Fruit fly (Drosophila melanogaster) whole organism, embryonic: ENCODE measurements around the gene SKIP.

Experiments used
- CG10565 ChIP-seq: fragments of 200-800 bp; sonication (Bioruptor generic); optimal IDR thresholded peaks from 3 replicates; lab custom pipeline; 2016; ENCODE audit warnings: missing biosample characterization, mild to moderate bottlenecking, missing genetic modification characterization
- CG12219 ChIP-seq: fragments of 200-800 bp; sonication (Bioruptor generic); optimal IDR thresholded peaks from 3 replicates; lab custom pipeline; 2018; ENCODE audit warnings: missing biosample characterization, mild to moderate bottlenecking, missing genetic modification characterization
- CG12769 ChIP-seq: fragments of 200-800 bp; sonication (Bioruptor generic); optimal IDR thresholded peaks from 2 replicates; lab custom pipeline; 2019; ENCODE audit warnings: missing biosample characterization, mild to moderate bottlenecking, missing genetic modification characterization, moderate library complexity
- CG15514 ChIP-seq: fragments of 200-800 bp; sonication (Bioruptor generic); optimal IDR thresholded peaks from 3 replicates; lab custom pipeline; 2017; ENCODE audit warnings: missing biosample characterization, missing genetic modification characterization, mild to moderate bottlenecking, moderate library complexity, missing genetic modification reagents
- CG16813 ChIP-seq: fragments of 200-800 bp; sonication (Bioruptor generic); IDR thresholded peaks from 3 replicates; pipeline ENCODE4 v1.3.6; 2022; ENCODE audit warnings: missing biosample characterization, missing genetic modification characterization; ENCODE audit not compliant: partially characterized antibody
- CG17359 ChIP-seq: fragments of 200-800 bp; sonication (Bioruptor generic); optimal IDR thresholded peaks from 3 replicates; lab custom pipeline; 2018; ENCODE audit warnings: missing biosample characterization, mild to moderate bottlenecking, missing genetic modification characterization, moderate library complexity
- CG17361 ChIP-seq: fragments of 200-800 bp; sonication (Bioruptor generic); IDR thresholded peaks from 3 replicates; pipeline ENCODE4 v1.3.6; 2022; ENCODE audit warnings: missing biosample characterization, missing genetic modification characterization
- CG2129 ChIP-seq: fragments of 200-800 bp; sonication (Bioruptor generic); IDR thresholded peaks from 2 replicates; pipeline ENCODE4 v1.3.6; 2022; ENCODE audit warnings: missing biosample characterization, missing genetic modification characterization; ENCODE audit not compliant: partially characterized antibody
- CG4404 ChIP-seq: fragments of 200-800 bp; sonication (Bioruptor generic); IDR thresholded peaks from 2 replicates; pipeline ENCODE4 v1.3.6; 2022; ENCODE audit warnings: missing biosample characterization, missing genetic modification characterization
- CG6254 ChIP-seq: fragments of 200-800 bp; sonication (Bioruptor generic); optimal IDR thresholded peaks from 3 replicates; lab custom pipeline; 2017; ENCODE audit warnings: mild to moderate bottlenecking, missing biosample characterization, missing genetic modification reagents, missing genetic modification characterization
- CG6272 ChIP-seq: fragments of 200-800 bp; sonication (Bioruptor generic); IDR thresholded peaks from 2 replicates; pipeline ENCODE4 v1.3.6; 2022; ENCODE audit warnings: missing biosample characterization, missing genetic modification characterization
- CG6765 ChIP-seq: fragments of 200-800 bp; sonication (Bioruptor generic); optimal IDR thresholded peaks from 3 replicates; lab custom pipeline; 2017; ENCODE audit warnings: missing biosample characterization, mild to moderate bottlenecking, missing genetic modification characterization
- D ChIP-seq, 2 experiments: fragments of 200-800 bp in 1 of 2; fragments of >200 bp in 1 of 2; sonication (Bioruptor generic) in 1 of 2; optimal IDR thresholded peaks; 2 replicates in 1 of 2; 3 replicates in 1 of 2; lab custom pipeline; 2017; ENCODE audit warnings: mild to moderate bottlenecking in 1 of 2, missing biosample characterization in 1 of 2, missing genetic modification characterization in 1 of 2, missing genetic modification reagents in 1 of 2
- Deaf1 ChIP-seq: fragments of 200-800 bp; optimal IDR thresholded peaks from 3 replicates; lab custom pipeline; 2019; ENCODE audit warnings: missing biosample characterization, mild to moderate bottlenecking, missing genetic modification characterization, moderate library complexity
- Doc3 ChIP-seq: fragments of 200-800 bp; sonication (Bioruptor generic); IDR thresholded peaks from 3 replicates; pipeline ENCODE4 v1.3.6; 2022; ENCODE audit warnings: missing biosample characterization, missing genetic modification characterization; ENCODE audit not compliant: partially characterized antibody
- Dp ChIP-seq: fragments of 200-800 bp; sonication (Bioruptor generic); optimal IDR thresholded peaks from 2 replicates; lab custom pipeline; 2018; ENCODE audit warnings: missing biosample characterization, mild to moderate bottlenecking, missing genetic modification characterization, moderate library complexity
- Lim3 ChIP-seq: fragments of 200-800 bp; sonication (Bioruptor generic); IDR thresholded peaks from 2 replicates; pipeline ENCODE4 v1.3.6; 2022; ENCODE audit warnings: missing biosample characterization, missing genetic modification characterization
- MBD-R2 ChIP-seq: fragments of 200-800 bp; sonication (Bioruptor generic); IDR thresholded peaks from 2 replicates; pipeline ENCODE4 v1.3.6; 2022; ENCODE audit warnings: missing biosample characterization, missing genetic modification characterization
- Myb ChIP-seq: fragments of 200-800 bp; sonication (Bioruptor generic); optimal IDR thresholded peaks from 2 replicates; lab custom pipeline; 2016; ENCODE audit warnings: missing biosample characterization, missing genetic modification characterization
- Opbp ChIP-seq: fragments of 200-800 bp; sonication (Bioruptor generic); IDR thresholded peaks from 3 replicates; pipeline ENCODE4 v1.3.6; 2022; ENCODE audit warnings: missing biosample characterization, missing genetic modification characterization; ENCODE audit not compliant: partially characterized antibody
- Rfx ChIP-seq: fragments of 200-800 bp; sonication (Bioruptor generic); IDR thresholded peaks from 2 replicates; pipeline ENCODE4 v1.3.6; 2022; ENCODE audit warnings: missing biosample characterization, missing genetic modification characterization
- Ssrp ChIP-seq: fragments of 200-800 bp; sonication (Bioruptor generic); optimal IDR thresholded peaks from 2 replicates; lab custom pipeline; 2018; ENCODE audit warnings: missing biosample characterization, mild to moderate bottlenecking, missing genetic modification characterization, moderate library complexity
- Stat92E ChIP-seq, 3 experiments: fragments of >200 bp in 2 of 3; fragments of 200-800 bp in 1 of 3; sonication (Bioruptor generic) in 1 of 3; optimal IDR thresholded peaks; 2 replicates each; lab custom pipeline; 2017 to 2019; ENCODE audit warnings: missing biosample characterization in 3 of 3, missing genetic modification characterization in 3 of 3, mild to moderate bottlenecking in 1 of 3, moderate library complexity in 1 of 3
- Taf1 ChIP-seq: fragments of 200-800 bp; sonication (Bioruptor generic); IDR thresholded peaks from 2 replicates; pipeline ENCODE4 v1.3.6; 2022; ENCODE audit warnings: missing biosample characterization, missing genetic modification characterization
- Vsx1 ChIP-seq: fragments of 200-800 bp; sonication (Bioruptor generic); optimal IDR thresholded peaks from 2 replicates; lab custom pipeline; 2017; ENCODE audit warnings: missing biosample characterization, mild to moderate bottlenecking, missing genetic modification characterization, missing genetic modification reagents
- bbx ChIP-seq: fragments of 200-800 bp; sonication (Bioruptor generic); IDR thresholded peaks from 2 replicates; pipeline ENCODE4 v1.3.6; 2022; ENCODE audit warnings: missing biosample characterization, missing genetic modification characterization; ENCODE audit not compliant: partially characterized antibody
- chif ChIP-seq, 2 experiments: fragments of 200-800 bp; sonication (Bioruptor generic); optimal IDR thresholded peaks; 3 replicates each; lab custom pipeline; 2016; ENCODE audit warnings: missing biosample characterization in 2 of 2, missing genetic modification characterization in 2 of 2
- crp ChIP-seq, 2 experiments: fragments of 200-800 bp; sonication (Bioruptor generic); optimal IDR thresholded peaks; 2 replicates in 1 of 2; 3 replicates in 1 of 2; lab custom pipeline; 2017; ENCODE audit warnings: missing biosample characterization in 2 of 2, missing genetic modification characterization in 2 of 2, mild to moderate bottlenecking in 1 of 2, moderate library complexity in 1 of 2
- danr ChIP-seq: fragments of 200-800 bp; sonication (Bioruptor generic); IDR thresholded peaks from 2 replicates; pipeline ENCODE4 v1.3.6; 2022; ENCODE audit warnings: missing biosample characterization, missing genetic modification characterization
- dati ChIP-seq: fragments of 200-800 bp; sonication (Bioruptor generic); IDR thresholded peaks from 2 replicates; pipeline ENCODE4 v1.3.6; 2022; ENCODE audit warnings: missing biosample characterization, missing genetic modification characterization
- dimm ChIP-seq: fragments of 200-800 bp; sonication (Bioruptor generic); IDR thresholded peaks from 2 replicates; pipeline ENCODE4 v1.3.6; 2022; ENCODE audit warnings: missing biosample characterization, missing genetic modification characterization
- ewg ChIP-seq: fragments of 200-800 bp; sonication (Bioruptor generic); optimal IDR thresholded peaks from 3 replicates; lab custom pipeline; 2017; ENCODE audit warnings: mild to moderate bottlenecking, missing biosample characterization, missing genetic modification reagents, missing genetic modification characterization
- her ChIP-seq: fragments of 200-800 bp; sonication (Bioruptor generic); optimal IDR thresholded peaks from 2 replicates; lab custom pipeline; 2016; ENCODE audit warnings: missing biosample characterization, missing genetic modification characterization
- insv ChIP-seq, 2 experiments: fragments of 200-800 bp; sonication (Bioruptor generic); optimal IDR thresholded peaks; 3 replicates each; lab custom pipeline; 2016 to 2018; ENCODE audit warnings: missing biosample characterization in 2 of 2, missing genetic modification characterization in 2 of 2
- kah ChIP-seq: fragments of 200-800 bp; sonication (Bioruptor generic); optimal IDR thresholded peaks from 2 replicates; lab custom pipeline; 2018; ENCODE audit warnings: missing biosample characterization, mild to moderate bottlenecking, missing genetic modification characterization
- kay ChIP-seq: fragments of 200-800 bp; sonication (Bioruptor generic); optimal IDR thresholded peaks from 2 replicates; lab custom pipeline; 2016; ENCODE audit warnings: missing biosample characterization, missing genetic modification characterization
- lbe ChIP-seq: fragments of 200-800 bp; sonication (Bioruptor generic); optimal IDR thresholded peaks from 2 replicates; lab custom pipeline; 2016; ENCODE audit warnings: missing biosample characterization, mild to moderate bottlenecking, missing genetic modification characterization
- lola ChIP-seq, 3 experiments: fragments of >200 bp in 2 of 3; fragments of 200-800 bp in 1 of 3; sonication (Bioruptor generic) in 1 of 3; optimal IDR thresholded peaks; 2 replicates each; lab custom pipeline; 2017 to 2019; ENCODE audit warnings: missing biosample characterization in 3 of 3, missing genetic modification characterization in 3 of 3, mild to moderate bottlenecking in 1 of 3, moderate library complexity in 1 of 3
- mld ChIP-seq: fragments of 200-800 bp; sonication (Bioruptor generic); IDR thresholded peaks from 3 replicates; pipeline ENCODE4 v1.3.6; 2022; ENCODE audit warnings: missing biosample characterization, missing genetic modification characterization; ENCODE audit not compliant: partially characterized antibody
- nau ChIP-seq: fragments of 200-800 bp; sonication (Bioruptor generic); optimal IDR thresholded peaks from 3 replicates; lab custom pipeline; 2017; ENCODE audit warnings: missing biosample characterization, mild to moderate bottlenecking, missing genetic modification characterization, missing genetic modification reagents
- oc ChIP-seq: fragments of 200-800 bp; sonication (Bioruptor generic); optimal IDR thresholded peaks from 2 replicates; lab custom pipeline; 2018; ENCODE audit warnings: missing biosample characterization, mild to moderate bottlenecking, missing genetic modification characterization, moderate library complexity
- pb ChIP-seq: fragments of 200-800 bp; sonication (Bioruptor generic); optimal IDR thresholded peaks from 3 replicates; lab custom pipeline; 2016; ENCODE audit warnings: missing biosample characterization, missing genetic modification characterization
- repo ChIP-seq: fragments of 200-800 bp; sonication (Bioruptor generic); optimal IDR thresholded peaks from 2 replicates; lab custom pipeline; 2016; ENCODE audit warnings: missing biosample characterization, missing genetic modification characterization
- salm ChIP-seq: fragments of 200-800 bp; sonication (Bioruptor generic); optimal IDR thresholded peaks from 2 replicates; lab custom pipeline; 2018; ENCODE audit warnings: missing biosample characterization, mild to moderate bottlenecking, missing genetic modification characterization
- slou ChIP-seq: fragments of 200-800 bp; sonication (Bioruptor generic); optimal IDR thresholded peaks from 3 replicates; lab custom pipeline; 2016; ENCODE audit warnings: missing biosample characterization, missing genetic modification characterization
- stc ChIP-seq: fragments of 200-800 bp; sonication (Bioruptor generic); IDR thresholded peaks from 2 replicates; pipeline ENCODE4 v1.3.6; 2022; ENCODE audit warnings: missing biosample characterization, missing genetic modification characterization
- tll ChIP-seq, 2 experiments: fragments of 200-800 bp in 1 of 2; fragments of >200 bp in 1 of 2; sonication (Bioruptor generic) in 1 of 2; optimal IDR thresholded peaks; 2 replicates each; lab custom pipeline; 2017 to 2019; ENCODE audit warnings: missing biosample characterization in 2 of 2, missing genetic modification characterization in 2 of 2, mild to moderate bottlenecking in 1 of 2, moderate library complexity in 1 of 2
- twi ChIP-seq: fragments of 200-800 bp; optimal IDR thresholded peaks from 2 replicates; lab custom pipeline; 2019; ENCODE audit warnings: missing biosample characterization, mild to moderate bottlenecking, missing genetic modification characterization, moderate library complexity

Gene SKIP

dm6 chr3R:22139113-22139512 lies 5.5 kb downstream of the SKIP start:
- TF ChIP-seq CG17359 (tag; lab: Kevin White, UChicago) (peak; percentile 66), lbe (GFP tag; lab: Kevin White, UChicago) (no peak), CG12769 (tag; lab: Kevin White, UChicago) (peak; percentile 38), her (GFP tag; lab: Kevin White, UChicago) (peak; percentile 40), CG6765 (GFP tag; lab: Kevin White, UChicago) (no peak), CG10565 (GFP tag; lab: Kevin White, UChicago) (peak; percentile 38), twi (tag; lab: Kevin White, UChicago) (no peak), Dp (no peak), mld (GFP tag; lab: Robert Waterston, UW) (no peak), salm (tag; lab: Kevin White, UChicago) (peak; percentile 30), tll (GFP tag; optimal IDR thresholded peaks at IDR 0.05; lab: Kevin White, UChicago) (no peak), Opbp (no peak), insv (GFP tag; optimal IDR thresholded peaks at IDR 0.05; lab: Kevin White, UChicago) (no peak), dati (GFP tag; lab: Robert Waterston, UW) (peak; percentile 68), CG2129 (GFP tag; lab: Robert Waterston, UW) (no peak), oc (tag; lab: Kevin White, UChicago) (peak; percentile 23), slou (GFP tag; lab: Kevin White, UChicago) (no peak), danr (GFP tag; lab: Robert Waterston, UW) (no peak), pb (GFP tag; lab: Kevin White, UChicago) (peak; percentile 37), dimm (GFP tag; lab: Robert Waterston, UW) (0 out of 2 replicates have a peak, but pooled peaks have one; percentile 8), CG17361 (GFP tag; lab: Robert Waterston, UW) (peak; percentile 70), Lim3 (no peak), CG16813 (GFP tag; lab: Robert Waterston, UW) (no peak), Deaf1 (tag; lab: Kevin White, UChicago) (no peak), stc (GFP tag; lab: Robert Waterston, UW) (peak; percentile 65), kah (no peak), Ssrp (tag; lab: Kevin White, UChicago) (peak; percentile 65), Myb (GFP tag; lab: Kevin White, UChicago) (peak; percentile 1), CG4404 (GFP tag; lab: Robert Waterston, UW) (peak; percentile 76), nau (GFP tag; lab: Kevin White, UChicago) (no peak), kay (GFP tag; lab: Kevin White, UChicago) (peak; percentile 17), CG12219 (GFP tag; lab: Kevin White, UChicago) (peak; percentile 57), bbx (GFP tag; lab: Robert Waterston, UW) (no peak), chif (GFP tag; optimal IDR thresholded peaks at IDR 0.05; lab: Kevin White, UChicago) (peak; percentile 72 to 74), CG15514 (no peak), CG6272 (GFP tag; lab: Robert Waterston, UW) (no peak), repo (GFP tag; lab: Kevin White, UChicago) (peak; percentile 51), MBD-R2 (GFP tag; lab: Robert Waterston, UW) (no peak), D (optimal IDR thresholded peaks at IDR 0.05; lab: Kevin White, UChicago) (no peak), D (GFP tag; optimal IDR thresholded peaks at IDR 0.05; lab: Kevin White, UChicago) (peak; percentile 69), lola (GFP tag; optimal IDR thresholded peaks at IDR 0.05; lab: Kevin White, UChicago) (peak in 1 of 3 experiments; percentile 69), Stat92E (GFP tag; optimal IDR thresholded peaks at IDR 0.05; lab: Kevin White, UChicago) (no peak), Taf1 (no peak), ewg (peak; percentile 51), crp (GFP tag; optimal IDR thresholded peaks at IDR 0.05; lab: Kevin White, UChicago) (no peak), CG6254 (GFP tag; lab: Kevin White, UChicago) (peak; percentile 72), Doc3 (GFP tag; lab: Robert Waterston, UW) (no peak), Rfx (GFP tag; lab: Robert Waterston, UW) (peak; percentile 60; the same call in 1 of the 2 replicates), Vsx1 (GFP tag; lab: Kevin White, UChicago) (no peak)
